Worm (Caenorhabditis elegans) whole organism, mixed stage, embryonic: ENCODE measurements around the gene pqn-31.

Experiments used
- ceh-39 ChIP-seq: fragments of 150-350 bp; optimal IDR thresholded peaks from 2 replicates; lab custom pipeline; 2014; ENCODE audit warnings: missing biosample characterization, missing genetic modification characterization
- ces-1 ChIP-seq: fragments of 150-350 bp; optimal IDR thresholded peaks from 2 replicates; lab custom pipeline; 2014; ENCODE audit warnings: missing biosample characterization, missing genetic modification reagents, missing genetic modification characterization
- drap-1 ChIP-seq: fragments of 200-800 bp; sonication (Bioruptor generic); optimal IDR thresholded peaks from 3 replicates; lab custom pipeline; 2018; ENCODE audit warnings: mild to moderate bottlenecking, missing genetic modification characterization, missing compliant biosample characterization
- elt-1 ChIP-seq: sonication (generic microtip); optimal IDR thresholded peaks from 2 replicates; lab custom pipeline; 2017; ENCODE audit warnings: missing genetic modification characterization, mild to moderate bottlenecking, missing compliant biosample characterization, antibody characterized with exemption, moderate library complexity, borderline replicate concordance; ENCODE audit not compliant: insufficient read depth
- ham-2 ChIP-seq: fragments of 200-800 bp; sonication (Bioruptor generic); optimal IDR thresholded peaks from 2 replicates; lab custom pipeline; 2018; ENCODE audit warnings: mild to moderate bottlenecking, missing genetic modification characterization, missing compliant biosample characterization
- mep-1 ChIP-seq: fragments of 150-350 bp; optimal IDR thresholded peaks from 2 replicates; lab custom pipeline; 2017; ENCODE audit warnings: missing biosample characterization, missing genetic modification reagents, missing genetic modification characterization, inconsistent platforms
- nhr-76 ChIP-seq: sonication (generic microtip); optimal IDR thresholded peaks from 2 replicates; lab custom pipeline; 2017; ENCODE audit warnings: missing biosample characterization, missing genetic modification characterization
- pha-4 ChIP-seq: fragments of 150-350 bp; optimal IDR thresholded peaks from 2 replicates; lab custom pipeline; 2018; ENCODE audit warnings: missing biosample characterization, missing genetic modification reagents, missing genetic modification characterization
- sptf-1 ChIP-seq: sonication (generic microtip); optimal IDR thresholded peaks from 2 replicates; lab custom pipeline; 2017; ENCODE audit warnings: mild to moderate bottlenecking, missing genetic modification characterization, moderate library complexity, missing compliant biosample characterization
- unc-39 ChIP-seq: fragments of 150-350 bp; optimal IDR thresholded peaks from 2 replicates; lab custom pipeline; 2014; ENCODE audit warnings: missing biosample characterization, missing genetic modification characterization

DNA sequence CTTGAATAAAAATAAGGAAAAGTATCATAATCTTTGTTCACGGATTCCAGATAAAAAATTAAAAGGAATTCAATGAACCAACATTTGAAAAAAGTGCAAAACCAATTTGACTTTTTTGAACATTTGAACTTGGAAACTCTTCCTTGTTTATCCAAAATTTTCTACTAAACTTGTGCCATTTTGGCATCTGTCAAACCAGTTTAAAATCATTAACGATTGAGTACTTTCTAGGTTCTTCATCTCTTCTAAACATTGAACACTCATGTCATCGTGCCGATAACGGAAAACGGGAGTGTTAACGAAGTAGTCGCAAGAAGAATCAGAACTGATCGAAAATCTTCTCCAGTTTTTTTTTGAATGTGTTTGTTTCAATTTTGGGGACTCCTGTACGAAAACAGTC lies 25.1 kb upstream of the pqn-31 start:
- TF ChIP-seq sptf-1 (tag; lab: Kevin White, UChicago) (no peak), ces-1 (no peak), unc-39 (tag; lab: Kevin White, UChicago) (no peak), pha-4 (tag; lab: Kevin White, UChicago) (no peak), ham-2 (GFP tag; lab: Kevin White, UChicago) (no peak), ceh-39 (tag; lab: Kevin White, UChicago) (no peak), nhr-76 (tag; lab: Kevin White, UChicago) (no peak), mep-1 (tag; lab: Kevin White, UChicago) (no peak), drap-1 (no peak), elt-1 (tag; lab: Kevin White, UChicago) (no peak)
